Worm (Caenorhabditis elegans): ENCODE measurements around the gene srw-17.

- TF ChIP-seq tbx-2 (tag; optimal IDR thresholded peaks at IDR 0.05): no peak
- no peak for TF ChIP-seq ama-1 (optimal IDR thresholded peaks at IDR 0.05)
- no peak for TF ChIP-seq zag-1 (tag; optimal IDR thresholded peaks at IDR 0.05)
- TF ChIP-seq unc-39 (tag; optimal IDR thresholded peaks at IDR 0.05): no peak
- TF ChIP-seq ztf-11 (tag; optimal IDR thresholded peaks at IDR 0.05): no peak
- no peak for TF ChIP-seq aly-2 (tag; optimal IDR thresholded peaks at IDR 0.05)
- no peak for TF ChIP-seq nhr-11 (tag; optimal IDR thresholded peaks at IDR 0.05)
- TF ChIP-seq hmg-11 (tag; optimal IDR thresholded peaks at IDR 0.05): no peak
These were observed 44.6 kb downstream of the srw-17 start, which contains the start of gene srw-13 for ce11 chrV:15232200-15232599.
